Fruit fly (Drosophila melanogaster) whole organism, wandering third instar larva: Measurements from ENCODE around the gene Smg5.

Experiments
- Abd-B ChIP-seq: fragments of >200 bp; optimal IDR thresholded peaks from 2 replicates; lab custom pipeline; 2017; ENCODE audit warnings: missing biosample characterization, missing genetic modification characterization
- Dif ChIP-seq: fragments of 200-275, 200-300 bp; sonication (Bioruptor generic); optimal IDR thresholded peaks from 2 replicates; lab custom pipeline; 2018; ENCODE audit warnings: missing biosample characterization, missing genetic modification characterization; ENCODE audit not compliant: partially characterized antibody
- GATAd ChIP-seq: sonication (Bioruptor generic); optimal IDR thresholded peaks from 2 replicates; lab custom pipeline; 2016; ENCODE audit warnings: missing biosample characterization, missing genetic modification characterization
- HLH106 ChIP-seq: fragments of 200-800 bp; optimal IDR thresholded peaks from 3 replicates; lab custom pipeline; 2019; ENCODE audit warnings: missing biosample characterization, mild to moderate bottlenecking, missing genetic modification characterization, moderate library complexity
- Hr78 ChIP-seq: fragments of >200 bp; optimal IDR thresholded peaks from 2 replicates; lab custom pipeline; 2017; ENCODE audit warnings: missing biosample characterization, missing genetic modification characterization
- Hr83 ChIP-seq: fragments of 200-300 bp; sonication (Bioruptor generic); optimal IDR thresholded peaks from 2 replicates; lab custom pipeline; 2016; ENCODE audit warnings: missing biosample characterization, mild to moderate bottlenecking, missing genetic modification characterization, moderate library complexity; ENCODE audit not compliant: poor library complexity, severe bottlenecking
- Myc ChIP-seq: fragments of >200 bp; optimal IDR thresholded peaks from 2 replicates; lab custom pipeline; 2017
- br ChIP-seq: fragments of 200-800 bp; sonication (Bioruptor generic); optimal IDR thresholded peaks from 2 replicates; lab custom pipeline; 2016; ENCODE audit warnings: missing biosample characterization, missing genetic modification characterization
- dmrt93B ChIP-seq: fragments of 200-800 bp; sonication (Bioruptor generic); optimal IDR thresholded peaks from 2 replicates; lab custom pipeline; 2018; ENCODE audit warnings: missing biosample characterization, mild to moderate bottlenecking, missing genetic modification characterization
- ey ChIP-seq: fragments of 200-800 bp; sonication (Bioruptor generic); optimal IDR thresholded peaks from 2 replicates; lab custom pipeline; 2016; ENCODE audit warnings: missing biosample characterization, missing genetic modification characterization
- psq ChIP-seq: fragments of 200-800 bp; sonication (Bioruptor generic); optimal IDR thresholded peaks from 3 replicates; lab custom pipeline; 2017; ENCODE audit warnings: missing biosample characterization, mild to moderate bottlenecking, missing genetic modification characterization, moderate library complexity
- usp ChIP-seq: fragments of >200 bp; optimal IDR thresholded peaks from 2 replicates; lab custom pipeline; 2017; ENCODE audit warnings: missing biosample characterization, missing genetic modification characterization

DNA sequence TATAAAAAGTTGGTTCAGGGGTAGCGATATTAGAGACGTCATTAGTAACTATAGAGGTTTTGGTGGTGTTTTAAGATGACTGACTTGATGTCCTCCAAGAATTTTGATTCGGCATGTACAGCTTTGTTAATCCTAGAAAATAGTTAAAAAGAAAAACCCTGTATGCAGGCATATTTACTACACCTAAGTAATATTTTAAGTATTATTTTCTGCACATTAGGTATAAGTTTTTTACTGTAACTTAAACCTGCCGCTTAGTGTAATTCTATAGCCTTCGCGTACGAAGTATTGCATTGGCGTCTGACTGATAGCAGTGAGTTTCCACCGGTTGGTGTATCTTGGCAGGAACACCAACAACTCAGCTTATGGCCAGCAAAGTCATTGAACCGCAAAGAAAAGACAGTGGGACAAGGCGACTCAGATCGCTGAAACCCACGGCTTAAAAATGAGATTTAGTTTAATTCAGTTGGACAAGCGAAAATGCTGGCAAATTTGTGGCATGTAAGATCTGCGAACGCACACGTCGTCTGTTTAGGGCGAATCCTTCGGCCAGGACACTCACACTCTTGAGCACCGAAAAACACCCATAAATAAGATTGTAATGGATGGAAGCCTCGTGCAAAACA is 19.7 kb downstream of the Smg5 start:
- no peak for TF ChIP-seq Dif
- peak; percentile 3 for TF ChIP-seq psq (GFP tag; lab: Kevin White, UChicago)
- no peak for TF ChIP-seq ey (GFP tag; lab: Kevin White, UChicago)
- TF ChIP-seq Myc (lab: Kevin White, UChicago), result no peak
- TF ChIP-seq Abd-B (GFP tag; lab: Kevin White, UChicago), result no peak
- TF ChIP-seq br (GFP tag; lab: Kevin White, UChicago), result peak; percentile 4
- TF ChIP-seq usp, result no peak
- no peak for TF ChIP-seq GATAd
- TF ChIP-seq Hr83 (GFP tag; lab: Kevin White, UChicago), result no peak
- no peak for TF ChIP-seq HLH106 (tag; lab: Kevin White, UChicago)
- no peak for TF ChIP-seq dmrt93B (GFP tag; lab: Kevin White, UChicago)
- TF ChIP-seq Hr78 (GFP tag; lab: Kevin White, UChicago), result no peak
